Worm (Caenorhabditis elegans) whole organism, young adult: ENCODE data around the gene F44F4.3.

Experiments used
- F33H1.4 ChIP-seq: fragments of 200-800 bp; sonication (Bioruptor generic); IDR thresholded peaks from 2 replicates; pipeline ENCODE4 v1.3.6; 2022; ENCODE audit warnings: missing genetic modification reagents, missing genetic modification characterization, missing compliant biosample characterization
- Y56A3A.18 ChIP-seq: fragments of 200-800 bp; sonication (Bioruptor generic); IDR thresholded peaks from 2 replicates; pipeline ENCODE4 v1.3.6; 2022; ENCODE audit warnings: missing genetic modification reagents, missing genetic modification characterization, missing compliant biosample characterization
- akir-1 ChIP-seq: fragments of 200-800 bp; sonication (Bioruptor generic); optimal IDR thresholded peaks from 2 replicates; lab custom pipeline; 2018; ENCODE audit warnings: mild to moderate bottlenecking, missing genetic modification characterization, moderate library complexity, missing compliant biosample characterization
- gei-17 ChIP-seq: fragments of 200-800 bp; sonication (Bioruptor generic); optimal IDR thresholded peaks from 2 replicates; lab custom pipeline; 2018; ENCODE audit warnings: mild to moderate bottlenecking, missing genetic modification characterization, missing compliant biosample characterization
- nhr-120 ChIP-seq: fragments of 200-800 bp; sonication (Bioruptor generic); IDR thresholded peaks from 2 replicates; pipeline ENCODE4 v1.3.6; 2022; ENCODE audit warnings: missing genetic modification characterization, missing compliant biosample characterization
- snpc-4 ChIP-seq, 5 experiments: fragments of 150-350 bp in 1 of 5; sonication (generic microtip) in 4 of 5; optimal IDR thresholded peaks; 2 replicates each; lab custom pipeline; 2014 to 2018; ENCODE audit warnings: missing genetic modification characterization in 5 of 5, missing biosample characterization in 3 of 5, antibody characterized with exemption in 2 of 5, mild to moderate bottlenecking in 2 of 5, missing compliant biosample characterization in 2 of 5, missing genotype in 2 of 5, moderate library complexity in 2 of 5, missing genetic modification reagents in 1 of 5

- no peak for TF ChIP-seq F33H1.4 (GFP tag; lab: Robert Waterston, UW)
- TF ChIP-seq Y56A3A.18 (GFP tag; lab: Robert Waterston, UW), result no peak
- TF ChIP-seq gei-17 (GFP tag; lab: Kevin White, UChicago), result no peak
- TF ChIP-seq snpc-4 (GFP tag; optimal IDR thresholded peaks at IDR 0.05; lab: Kevin White, UChicago), result no peak
- no peak for TF ChIP-seq snpc-4 (tag; optimal IDR thresholded peaks at IDR 0.05; lab: Kevin White, UChicago)
- TF ChIP-seq akir-1 (GFP tag; lab: Kevin White, UChicago), result no peak
- TF ChIP-seq nhr-120 (GFP tag; lab: Robert Waterston, UW), result no peak
Measured at ce11 chrII:10861305-10861704, 24.4 kb downstream of the F44F4.3 start.
